Worm (Caenorhabditis elegans) whole organism, young adult: ENCODE measurements around the gene clec-163.
A peak's percentile ranks its signal among the peaks of the same experiment; 100 is the strongest.

Experiments
- B0035.1 ChIP-seq: sonication (generic microtip); optimal IDR thresholded peaks from 2 replicates; lab custom pipeline; 2016; ENCODE audit warnings: missing genetic modification characterization, mild to moderate bottlenecking, missing compliant biosample characterization, missing genotype, missing genetic modification reagents
- B0261.1 ChIP-seq: sonication (generic microtip); optimal IDR thresholded peaks from 2 replicates; lab custom pipeline; 2016; ENCODE audit warnings: mild to moderate bottlenecking, missing genetic modification characterization, moderate library complexity, missing compliant biosample characterization
- D2030.7 ChIP-seq: fragments of 200-800 bp; sonication (Bioruptor generic); IDR thresholded peaks from 2 replicates; pipeline ENCODE4 v1.3.6; 2022; ENCODE audit warnings: missing genetic modification reagents, missing genetic modification characterization, missing compliant biosample characterization
- F10E7.11 ChIP-seq: sonication (generic microtip); optimal IDR thresholded peaks from 2 replicates; lab custom pipeline; 2017; ENCODE audit warnings: mild to moderate bottlenecking, missing genetic modification characterization, moderate library complexity, missing compliant biosample characterization
- F33H1.4 ChIP-seq: fragments of 200-800 bp; sonication (Bioruptor generic); IDR thresholded peaks from 2 replicates; pipeline ENCODE4 v1.3.6; 2022; ENCODE audit warnings: missing genetic modification reagents, missing genetic modification characterization, missing compliant biosample characterization
- F37B4.10 ChIP-seq: fragments of 200-800 bp; sonication (Bioruptor generic); IDR thresholded peaks from 2 replicates; pipeline ENCODE4 v1.3.6; 2022; ENCODE audit warnings: missing genetic modification characterization, missing compliant biosample characterization
- F49E8.2 ChIP-seq: sonication (generic microtip); optimal IDR thresholded peaks from 3 replicates; lab custom pipeline; 2017; ENCODE audit warnings: missing genetic modification characterization, mild to moderate bottlenecking, missing compliant biosample characterization, antibody characterized with exemption, moderate library complexity; ENCODE audit not compliant: insufficient read depth
- F57A8.1 ChIP-seq: fragments of 200-800 bp; sonication (Bioruptor generic); optimal IDR thresholded peaks from 2 replicates; lab custom pipeline; 2018; ENCODE audit warnings: mild to moderate bottlenecking, missing genetic modification characterization, moderate library complexity, missing compliant biosample characterization
- Y53F4B.3 ChIP-seq: fragments of 200-800 bp; sonication (Bioruptor generic); IDR thresholded peaks from 2 replicates; pipeline ENCODE4 v1.3.6; 2022; ENCODE audit warnings: missing genetic modification reagents, missing genetic modification characterization, missing compliant biosample characterization
- ama-1 ChIP-seq, 3 experiments: fragments of 150-350 bp in 1 of 3; sonication (generic microtip) in 2 of 3; optimal IDR thresholded peaks; 2 replicates each; lab custom pipeline; 2014 to 2018; ENCODE audit warnings: missing biosample characterization in 2 of 3, missing genetic modification characterization in 2 of 3, missing genetic modification reagents in 2 of 3
- aptf-3 ChIP-seq: fragments of 200-800 bp; sonication (Bioruptor generic); IDR thresholded peaks from 2 replicates; pipeline ENCODE4 v1.3.6; 2022; ENCODE audit warnings: missing genetic modification characterization, missing compliant biosample characterization
- atf-7 ChIP-seq: sonication (generic microtip); optimal IDR thresholded peaks from 2 replicates; lab custom pipeline; 2017; ENCODE audit warnings: mild to moderate bottlenecking, missing genetic modification characterization, missing compliant biosample characterization
- attf-3 ChIP-seq: fragments of 200-800 bp; sonication (Bioruptor generic); conservative IDR thresholded peaks from 2 replicates; pipeline ENCODE4 v1.3.6; 2022; ENCODE audit warnings: missing genetic modification reagents, missing genetic modification characterization, missing compliant biosample characterization
- bed-1 ChIP-seq: fragments of 200-800 bp; sonication (Bioruptor generic); IDR thresholded peaks from 2 replicates; pipeline ENCODE4 v1.3.6; 2022; ENCODE audit warnings: missing genetic modification reagents, missing genetic modification characterization, missing compliant biosample characterization
- cebp-1 ChIP-seq, 2 experiments: fragments of 200-800 bp in 1 of 2; sonication (Bioruptor generic) in 1 of 2; sonication (generic microtip) in 1 of 2; IDR thresholded peaks in 1 of 2; optimal IDR thresholded peaks in 1 of 2; 2 replicates each; pipeline versions ENCODE4 v1.3.6 to Lab custom; 2017 to 2022; ENCODE audit warnings: missing compliant biosample characterization in 2 of 2, missing genetic modification characterization in 2 of 2, mild to moderate bottlenecking in 1 of 2, missing genetic modification reagents in 1 of 2, moderate library complexity in 1 of 2
- cebp-2 ChIP-seq: fragments of 200-800 bp; sonication (Bioruptor generic); IDR thresholded peaks from 2 replicates; pipeline ENCODE4 v1.3.6; 2022; ENCODE audit warnings: missing genetic modification characterization, missing compliant biosample characterization
- ceh-100 ChIP-seq: fragments of 200-800 bp; sonication (Bioruptor generic); IDR thresholded peaks from 2 replicates; pipeline ENCODE4 v1.3.6; 2022; ENCODE audit warnings: missing genetic modification reagents, missing genetic modification characterization, missing compliant biosample characterization
- chd-7 ChIP-seq: sonication (generic microtip); optimal IDR thresholded peaks from 2 replicates; lab custom pipeline; 2016; ENCODE audit warnings: mild to moderate bottlenecking, missing genetic modification characterization, moderate library complexity, missing compliant biosample characterization
- die-1 ChIP-seq: sonication (generic microtip); optimal IDR thresholded peaks from 2 replicates; lab custom pipeline; 2016; ENCODE audit warnings: missing genotype, mild to moderate bottlenecking, missing genetic modification characterization, missing compliant biosample characterization
- dox-1 ChIP-seq: fragments of 200-800 bp; sonication (Bioruptor generic); IDR thresholded peaks from 2 replicates; pipeline ENCODE4 v1.3.6; 2022; ENCODE audit warnings: missing genetic modification reagents, missing genetic modification characterization, missing compliant biosample characterization
- dpff-1 ChIP-seq: sonication (generic microtip); optimal IDR thresholded peaks from 2 replicates; lab custom pipeline; 2017; ENCODE audit warnings: mild to moderate bottlenecking, missing genetic modification characterization, missing compliant biosample characterization
- egl-18 ChIP-seq: fragments of 200-800 bp; sonication (Bioruptor generic); IDR thresholded peaks from 2 replicates; pipeline ENCODE4 v1.3.6; 2022; ENCODE audit warnings: missing genetic modification reagents, missing genetic modification characterization, missing compliant biosample characterization
- egrh-3 ChIP-seq: fragments of 200-800 bp; sonication (Bioruptor generic); IDR thresholded peaks from 2 replicates; pipeline ENCODE4 v1.3.6; 2022; ENCODE audit warnings: missing genetic modification reagents, missing genetic modification characterization, missing compliant biosample characterization
- fkh-3 ChIP-seq: sonication (generic microtip); optimal IDR thresholded peaks from 2 replicates; lab custom pipeline; 2016; ENCODE audit warnings: mild to moderate bottlenecking, missing genetic modification characterization, missing compliant biosample characterization
- gei-17 ChIP-seq: fragments of 200-800 bp; sonication (Bioruptor generic); optimal IDR thresholded peaks from 2 replicates; lab custom pipeline; 2018; ENCODE audit warnings: mild to moderate bottlenecking, missing genetic modification characterization, missing compliant biosample characterization
- hlh-12 ChIP-seq: sonication (generic microtip); optimal IDR thresholded peaks from 2 replicates; lab custom pipeline; 2016; ENCODE audit warnings: missing genetic modification characterization, missing compliant biosample characterization
- hrde-1 ChIP-seq: sonication (generic microtip); optimal IDR thresholded peaks from 2 replicates; lab custom pipeline; 2016; ENCODE audit warnings: missing genetic modification characterization, mild to moderate bottlenecking, missing compliant biosample characterization, moderate library complexity, missing genotype, missing genetic modification reagents, borderline replicate concordance
- lag-1 ChIP-seq: fragments of 200-800 bp; sonication (Bioruptor generic); IDR thresholded peaks from 2 replicates; pipeline ENCODE4 v1.3.6; 2022; ENCODE audit warnings: missing genetic modification reagents, missing genetic modification characterization, missing compliant biosample characterization
- lin-40 ChIP-seq: sonication (generic microtip); optimal IDR thresholded peaks from 2 replicates; lab custom pipeline; 2016; ENCODE audit warnings: missing genetic modification characterization, mild to moderate bottlenecking, missing compliant biosample characterization, missing genotype, missing genetic modification reagents
- lin-54 ChIP-seq: fragments of 200-800 bp; sonication (Bioruptor generic); optimal IDR thresholded peaks from 2 replicates; lab custom pipeline; 2018; ENCODE audit warnings: mild to moderate bottlenecking, missing genetic modification characterization, missing compliant biosample characterization
- lsy-27 ChIP-seq: sonication (generic microtip); optimal IDR thresholded peaks from 2 replicates; lab custom pipeline; 2017; ENCODE audit warnings: missing genetic modification characterization, mild to moderate bottlenecking, missing compliant biosample characterization, antibody characterized with exemption, missing genotype, borderline replicate concordance; ENCODE audit not compliant: insufficient read depth
- madf-10 ChIP-seq: sonication (generic microtip); optimal IDR thresholded peaks from 2 replicates; lab custom pipeline; 2016; ENCODE audit warnings: mild to moderate bottlenecking, missing genetic modification characterization, missing compliant biosample characterization
- madf-3 ChIP-seq: fragments of 200-800 bp; sonication (Bioruptor generic); IDR thresholded peaks from 2 replicates; pipeline ENCODE4 v1.3.6; 2022; ENCODE audit warnings: missing genetic modification reagents, missing genetic modification characterization, missing compliant biosample characterization
- madf-6 ChIP-seq: fragments of 200-800 bp; sonication (Bioruptor generic); IDR thresholded peaks from 2 replicates; pipeline ENCODE4 v1.3.6; 2022; ENCODE audit warnings: missing genetic modification reagents, missing genetic modification characterization, missing compliant biosample characterization
- mxl-1 ChIP-seq: sonication (generic microtip); optimal IDR thresholded peaks from 2 replicates; lab custom pipeline; 2016; ENCODE audit warnings: missing genetic modification characterization, missing compliant biosample characterization
- nfyb-1 ChIP-seq: fragments of 200-800 bp; sonication (Bioruptor generic); IDR thresholded peaks from 2 replicates; pipeline ENCODE4 v1.3.6; 2022; ENCODE audit warnings: missing genetic modification reagents, missing genetic modification characterization, missing compliant biosample characterization
- nhr-120 ChIP-seq: fragments of 200-800 bp; sonication (Bioruptor generic); IDR thresholded peaks from 2 replicates; pipeline ENCODE4 v1.3.6; 2022; ENCODE audit warnings: missing genetic modification characterization, missing compliant biosample characterization
- nhr-27 ChIP-seq: fragments of 200-800 bp; sonication (Bioruptor generic); optimal IDR thresholded peaks from 2 replicates; lab custom pipeline; 2018; ENCODE audit warnings: mild to moderate bottlenecking, missing genetic modification characterization, moderate library complexity, missing compliant biosample characterization
- pbrm-1 ChIP-seq: fragments of 200-800 bp; sonication (Bioruptor generic); IDR thresholded peaks from 2 replicates; pipeline ENCODE4 v1.3.6; 2022; ENCODE audit warnings: missing genetic modification reagents, missing genetic modification characterization, missing compliant biosample characterization
- pha-4 ChIP-seq: fragments of 150-350 bp; sonication (generic microtip); optimal IDR thresholded peaks from 2 replicates; lab custom pipeline; 2014; ENCODE audit warnings: missing biosample characterization, missing genetic modification reagents, missing genetic modification characterization
- rcor-1 ChIP-seq: fragments of 200-800 bp; sonication (Bioruptor generic); IDR thresholded peaks from 2 replicates; pipeline ENCODE4 v1.3.6; 2022; ENCODE audit warnings: missing genetic modification reagents, missing genetic modification characterization, missing compliant biosample characterization
- rpc-1 ChIP-seq, 2 experiments: fragments of 150-350 bp in 1 of 2; sonication (generic microtip) in 1 of 2; optimal IDR thresholded peaks; 2 replicates each; lab custom pipeline; 2014 to 2018; ENCODE audit warnings: missing biosample characterization in 1 of 2, missing genetic modification characterization in 1 of 2, missing genetic modification reagents in 1 of 2, missing genotype in 1 of 2
- snpc-3.4 ChIP-seq: sonication (generic microtip); optimal IDR thresholded peaks from 2 replicates; lab custom pipeline; 2017; ENCODE audit warnings: missing genetic modification characterization, mild to moderate bottlenecking, missing compliant biosample characterization, antibody characterized with exemption, moderate library complexity, missing genotype, missing genetic modification reagents
- tbp1 ChIP-seq: fragments of 200-800 bp; sonication (Bioruptor generic); optimal IDR thresholded peaks from 2 replicates; lab custom pipeline; 2018; ENCODE audit warnings: mild to moderate bottlenecking, missing genetic modification characterization, missing compliant biosample characterization
- unc-130 ChIP-seq: sonication (generic microtip); optimal IDR thresholded peaks from 2 replicates; lab custom pipeline; 2016; ENCODE audit warnings: missing genetic modification reagents, missing genetic modification characterization, missing compliant biosample characterization
- zfh-2 ChIP-seq: fragments of 200-800 bp; sonication (Bioruptor generic); conservative IDR thresholded peaks from 2 replicates; pipeline ENCODE4 v1.3.6; 2022; ENCODE audit warnings: missing genetic modification reagents, missing genetic modification characterization, missing compliant biosample characterization
- ztf-22 ChIP-seq: fragments of 200-800 bp; sonication (Bioruptor generic); optimal IDR thresholded peaks from 2 replicates; lab custom pipeline; 2018; ENCODE audit warnings: mild to moderate bottlenecking, missing genetic modification characterization, moderate library complexity, missing compliant biosample characterization
- ztf-6 ChIP-seq: fragments of 200-800 bp; sonication (Bioruptor generic); IDR thresholded peaks from 2 replicates; pipeline ENCODE4 v1.3.6; 2022; ENCODE audit warnings: missing genetic modification reagents, missing genetic modification characterization, missing compliant biosample characterization

Gene clec-163

DNA sequence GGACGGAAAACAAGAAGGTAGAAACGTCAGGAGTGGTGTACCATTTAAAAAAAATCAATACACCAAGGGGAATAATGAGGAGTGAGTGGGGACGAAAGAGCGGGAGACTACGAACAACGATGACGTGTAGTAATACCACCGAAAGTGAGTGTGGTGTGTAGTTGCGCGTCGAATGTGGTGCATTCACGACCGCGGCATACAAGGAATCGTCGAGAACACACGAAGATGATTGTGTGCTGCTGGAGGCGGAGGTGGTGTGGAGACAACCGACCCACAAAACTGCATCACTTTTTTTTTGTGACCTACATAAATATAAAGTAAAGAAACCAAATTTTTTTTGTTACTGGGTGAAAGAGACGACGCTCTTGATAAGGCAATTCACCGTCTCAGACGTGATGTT, 24.2 kb downstream of the clec-163 start (continued):
- TF ChIP-seq lin-40 (tag; lab: Kevin White, UChicago), result peak; percentile 62
- no peak for TF ChIP-seq cebp-2 (GFP tag; lab: Robert Waterston, UW)
- TF ChIP-seq nhr-27, result no peak
- TF ChIP-seq zfh-2 (GFP tag; lab: Robert Waterston, UW), result peak; percentile 54; the same call in 1 of the 2 replicates
- TF ChIP-seq ztf-6 (GFP tag; lab: Robert Waterston, UW), result no peak
- no peak for TF ChIP-seq chd-7 (tag; lab: Kevin White, UChicago)
- TF ChIP-seq madf-6 (GFP tag; lab: Robert Waterston, UW), result peak; percentile 49
- TF ChIP-seq ceh-100 (GFP tag; lab: Robert Waterston, UW), result no peak
- TF ChIP-seq bed-1 (GFP tag; lab: Robert Waterston, UW), result no peak
- no peak for TF ChIP-seq rpc-1 (optimal IDR thresholded peaks at IDR 0.05; lab: Kevin White, UChicago)
- no peak for TF ChIP-seq rpc-1 (tag; optimal IDR thresholded peaks at IDR 0.05; lab: Kevin White, UChicago)
- peak; percentile 24 for TF ChIP-seq die-1 (tag; lab: Kevin White, UChicago)
- no peak for TF ChIP-seq B0035.1 (tag; lab: Kevin White, UChicago)
- no peak for TF ChIP-seq D2030.7
- no peak for TF ChIP-seq snpc-3.4
- no peak for TF ChIP-seq lag-1 (GFP tag; lab: Robert Waterston, UW)
- peak; percentile 76 for TF ChIP-seq dox-1 (GFP tag; lab: Robert Waterston, UW)
- TF ChIP-seq ama-1 (optimal IDR thresholded peaks at IDR 0.05; lab: Kevin White, UChicago), result no peak
- TF ChIP-seq ama-1 (GFP tag; optimal IDR thresholded peaks at IDR 0.05; lab: Kevin White, UChicago), result no peak
- TF ChIP-seq F57A8.1, result no peak
- TF ChIP-seq attf-3 (GFP tag; lab: Robert Waterston, UW), result no peak
- TF ChIP-seq hlh-12 (tag; lab: Kevin White, UChicago), result no peak
- no peak for TF ChIP-seq ztf-22 (GFP tag; lab: Kevin White, UChicago)
- no peak for TF ChIP-seq dpff-1 (tag; lab: Kevin White, UChicago)
- peak; percentile 10 for TF ChIP-seq madf-10
- TF ChIP-seq Y53F4B.3 (GFP tag; lab: Robert Waterston, UW), result no peak
- peak; percentile 38 for TF ChIP-seq lin-54 (GFP tag; lab: Kevin White, UChicago)
- TF ChIP-seq F37B4.10, result no peak
- no peak for TF ChIP-seq nfyb-1 (GFP tag; lab: Robert Waterston, UW)
- TF ChIP-seq mxl-1 (tag; lab: Kevin White, UChicago), result no peak
- TF ChIP-seq atf-7, result peak; percentile 51
- no peak for TF ChIP-seq F33H1.4 (GFP tag; lab: Robert Waterston, UW)
- no peak for TF ChIP-seq pha-4 (tag; lab: Kevin White, UChicago)
- no peak for TF ChIP-seq cebp-1 (GFP tag; IDR thresholded peaks at IDR 0.05; lab: Robert Waterston, UW)
- peak; percentile 69 for TF ChIP-seq cebp-1 (tag; optimal IDR thresholded peaks at IDR 0.05; lab: Kevin White, UChicago)
- 0 out of 2 replicates have a peak, but pooled peaks have one; percentile 4 for TF ChIP-seq madf-3
- peak; percentile 10 for TF ChIP-seq tbp1
- TF ChIP-seq egl-18 (GFP tag; lab: Robert Waterston, UW), result no peak
- no peak for TF ChIP-seq aptf-3 (GFP tag; lab: Robert Waterston, UW)
- TF ChIP-seq lsy-27 (tag; lab: Kevin White, UChicago), result no peak
- peak; percentile 13; the same call in 1 of the 2 replicates for TF ChIP-seq egrh-3
- no peak for TF ChIP-seq nhr-120 (GFP tag; lab: Robert Waterston, UW)
- no peak for TF ChIP-seq F10E7.11 (tag; lab: Kevin White, UChicago)
- no peak for TF ChIP-seq hrde-1 (tag; lab: Kevin White, UChicago)
- TF ChIP-seq F49E8.2 (tag; lab: Kevin White, UChicago), result no peak
- TF ChIP-seq fkh-3, result no peak
- TF ChIP-seq gei-17 (GFP tag; lab: Kevin White, UChicago), result no peak
- TF ChIP-seq B0261.1 (tag; lab: Kevin White, UChicago), result no peak
- 0 out of 2 replicates have a peak, but pooled peaks have one; percentile 22 for TF ChIP-seq pbrm-1
- TF ChIP-seq unc-130 (GFP tag; lab: Kevin White, UChicago), result no peak
- no peak for TF ChIP-seq rcor-1 (GFP tag; lab: Robert Waterston, UW)
